Fruit fly (Drosophila melanogaster): Measurements from ENCODE around the gene Mps1.

The Mps1 gene

dm6 chr3R:17706971-17707406 is 35.9 kb downstream of the Mps1 start (continued):
- TF ChIP-seq CG6254 (GFP tag; optimal IDR thresholded peaks at IDR 0.05), result no peak
- TF ChIP-seq cg (GFP tag; optimal IDR thresholded peaks at IDR 0.05), result peak; percentile 19
- no peak for TF ChIP-seq tgo (GFP tag; IDR thresholded peaks at IDR 0.05)
- peak; percentile 83 for TF ChIP-seq ftz-f1 (GFP tag; optimal IDR thresholded peaks at IDR 0.05)
- peak; percentile 65; the same call in 1 of the 2 replicates for TF ChIP-seq rib (GFP tag; IDR thresholded peaks at IDR 0.05)
- TF ChIP-seq amos (GFP tag; IDR thresholded peaks at IDR 0.05; ENCODE audit: partially characterized antibody), result peak; percentile 22; the same call in 1 of the 2 replicates
- no peak for TF ChIP-seq bigmax (GFP tag; optimal IDR thresholded peaks at IDR 0.05)
- TF ChIP-seq CG14014 (GFP tag; IDR thresholded peaks at IDR 0.05), result no peak
- TF ChIP-seq CG8359 (GFP tag; optimal IDR thresholded peaks at IDR 0.05; ENCODE audit: borderline replicate concordance), result no peak
- peak; percentile 90 for TF ChIP-seq CG12769 (tag; optimal IDR thresholded peaks at IDR 0.05)
- TF ChIP-seq Scr (GFP tag; IDR thresholded peaks at IDR 0.05; ENCODE audit: partially characterized antibody), result no peak
- TF ChIP-seq CG6791 (GFP tag; IDR thresholded peaks at IDR 0.05; ENCODE audit: partially characterized antibody), result no peak
- no peak for TF ChIP-seq CG7556 (GFP tag; optimal IDR thresholded peaks at IDR 0.05)
- no peak for TF ChIP-seq yki (optimal IDR thresholded peaks at IDR 0.05)
- TF ChIP-seq lab (GFP tag; optimal IDR thresholded peaks at IDR 0.05), result peak; percentile 54
- peak; percentile 26 for TF ChIP-seq CG18599 (GFP tag; optimal IDR thresholded peaks at IDR 0.05)
- no peak for TF ChIP-seq CG30020 (tag; optimal IDR thresholded peaks at IDR 0.05)
- TF ChIP-seq disco-r (GFP tag; optimal IDR thresholded peaks at IDR 0.05), result peak; percentile 6
- TF ChIP-seq Blimp-1 (GFP tag; optimal IDR thresholded peaks at IDR 0.05), result peak; percentile 9
- no peak for TF ChIP-seq CG9609 (GFP tag; optimal IDR thresholded peaks at IDR 0.05)
- TF ChIP-seq br (optimal IDR thresholded peaks at IDR 0.05), result no peak
- TF ChIP-seq fd3F (GFP tag; optimal IDR thresholded peaks at IDR 0.05), result no peak
- TF ChIP-seq trem (tag; optimal IDR thresholded peaks at IDR 0.05), result no peak
- no peak for TF ChIP-seq CG7786 (GFP tag; optimal IDR thresholded peaks at IDR 0.05)
- peak; percentile 12 for TF ChIP-seq shn (GFP tag; optimal IDR thresholded peaks at IDR 0.05)
- TF ChIP-seq CG33213 (GFP tag; optimal IDR thresholded peaks at IDR 0.05), result no peak
- peak; percentile 44 for TF ChIP-seq CG5180 (GFP tag; optimal IDR thresholded peaks at IDR 0.05)
- TF ChIP-seq run (tag; optimal IDR thresholded peaks at IDR 0.05), result no peak
- peak; percentile 91 for TF ChIP-seq crol (GFP tag; IDR thresholded peaks at IDR 0.05)
- no peak for TF ChIP-seq fru (optimal IDR thresholded peaks at IDR 0.05)
- TF ChIP-seq Pdp1 (GFP tag; optimal IDR thresholded peaks at IDR 0.05), result peak in 1 of 2 experiments; percentile 57
- TF ChIP-seq seq (GFP tag; IDR thresholded peaks at IDR 0.05), result no peak
- no peak for TF ChIP-seq CG4328 (GFP tag; optimal IDR thresholded peaks at IDR 0.05)
- 0 out of 3 replicates have a peak, but pooled peaks have one; percentile 9 for TF ChIP-seq mld (GFP tag; IDR thresholded peaks at IDR 0.05; ENCODE audit: partially characterized antibody)
- TF ChIP-seq CG6765 (GFP tag; optimal IDR thresholded peaks at IDR 0.05), result no peak
- no peak for TF ChIP-seq inv (GFP tag; IDR thresholded peaks at IDR 0.05; ENCODE audit: partially characterized antibody)
- peak in 1 of 2 experiments; percentile 24 for TF ChIP-seq Eip74EF (GFP tag; optimal IDR thresholded peaks at IDR 0.05)
- peak; percentile 21; the same call in 1 of the 2 replicates for TF ChIP-seq Adf1 (GFP tag; IDR thresholded peaks at IDR 0.05)
- TF ChIP-seq abd-A (tag; optimal IDR thresholded peaks at IDR 0.05), result peak; percentile 28
- no peak for TF ChIP-seq tll (GFP tag; optimal IDR thresholded peaks at IDR 0.05)
- no peak for TF ChIP-seq CG18764 (GFP tag; optimal IDR thresholded peaks at IDR 0.05)
- no peak for TF ChIP-seq CG10462 (GFP tag; optimal IDR thresholded peaks at IDR 0.05)
- TF ChIP-seq ci (GFP tag; IDR thresholded peaks at IDR 0.05), result 0 out of 3 replicates have a peak, but pooled peaks have one; percentile 50
- TF ChIP-seq gce (GFP tag; IDR thresholded peaks at IDR 0.05), result 0 out of 3 replicates have a peak, but pooled peaks have one; percentile 27
- peak; percentile 68 for TF ChIP-seq sens (GFP tag)
- 0 out of 3 replicates have a peak, but pooled peaks have one; percentile 34 for TF ChIP-seq z (GFP tag; IDR thresholded peaks at IDR 0.05)
- no peak for TF ChIP-seq Rx (GFP tag; IDR thresholded peaks at IDR 0.05)
- no peak for TF ChIP-seq gt (GFP tag; IDR thresholded peaks at IDR 0.05)
- no peak for TF ChIP-seq Dfd (GFP tag; optimal IDR thresholded peaks at IDR 0.05)
- no peak for TF ChIP-seq CG15514 (GFP tag; optimal IDR thresholded peaks at IDR 0.05)
